Worm (Caenorhabditis elegans): ENCODE measurements around the gene Y102A5C.36.

Y102A5C.36 gene

ce11 chrV:16880054-16880453 is 47.2 kb downstream of the Y102A5C.36 start, which contains the start of gene F09C6.3:
Gene F09C6.3 (minus strand): TSS chrV:16880154.
- TF ChIP-seq ztf-4 (tag; optimal IDR thresholded peaks at IDR 0.05) (no peak), tbx-2 (tag; optimal IDR thresholded peaks at IDR 0.05) (no peak), snpc-4 (tag; optimal IDR thresholded peaks at IDR 0.05) (no peak), elt-1 (tag; optimal IDR thresholded peaks at IDR 0.05) (no peak), hmg-11 (tag; optimal IDR thresholded peaks at IDR 0.05) (no peak), elt-2 (tag; optimal IDR thresholded peaks at IDR 0.05) (no peak), egl-27 (tag; optimal IDR thresholded peaks at IDR 0.05) (no peak), unc-39 (tag; optimal IDR thresholded peaks at IDR 0.05) (no peak), elt-3 (tag; optimal IDR thresholded peaks at IDR 0.05) (no peak), nhr-28 (tag; optimal IDR thresholded peaks at IDR 0.05) (no peak), fkh-10 (GFP tag; optimal IDR thresholded peaks at IDR 0.05) (no peak), nhr-67 (tag; optimal IDR thresholded peaks at IDR 0.05) (no peak), lin-39 (tag; optimal IDR thresholded peaks at IDR 0.05) (no peak), skn-1 (tag; optimal IDR thresholded peaks at IDR 0.05) (no peak), sea-2 (GFP tag; optimal IDR thresholded peaks at IDR 0.05) (no peak)

- TF ChIP-seq ceh-16 (tag; optimal IDR thresholded peaks at IDR 0.05) (no peak), fkh-2 (tag; optimal IDR thresholded peaks at IDR 0.05) (no peak), egl-5 (tag; optimal IDR thresholded peaks at IDR 0.05) (no peak), nhr-67 (tag; optimal IDR thresholded peaks at IDR 0.05) (no peak), nhr-43 (tag; optimal IDR thresholded peaks at IDR 0.05; ENCODE audit: poor library complexity, severe bottlenecking) (no peak), nhr-237 (tag; optimal IDR thresholded peaks at IDR 0.05) (no peak), egl-27 (tag; optimal IDR thresholded peaks at IDR 0.05) (no peak), hmg-11 (tag; optimal IDR thresholded peaks at IDR 0.05) (no peak), nhr-12 (tag; optimal IDR thresholded peaks at IDR 0.05) (no peak), snpc-4 (tag; optimal IDR thresholded peaks at IDR 0.05) (no peak), nhr-25 (tag; optimal IDR thresholded peaks at IDR 0.05) (no peak), ama-1 (optimal IDR thresholded peaks at IDR 0.05) (no peak), nhr-28 (tag; optimal IDR thresholded peaks at IDR 0.05) (no peak), zag-1 (tag; optimal IDR thresholded peaks at IDR 0.05) (no peak), ceh-9 (tag; optimal IDR thresholded peaks at IDR 0.05) (no peak), mml-1 (tag; optimal IDR thresholded peaks at IDR 0.05) (no peak), aly-2 (tag; optimal IDR thresholded peaks at IDR 0.05) (no peak)
Observed at ce11 chrV:16879532-16879931, 47.7 kb downstream of the Y102A5C.36 start.

All from whole organism, L3 larva.